Fruit fly (Drosophila melanogaster) whole organism, prepupa: ENCODE data around the gene caz.

Experiments
- CG10631 ChIP-seq: fragments of 200-800 bp; sonication (Bioruptor generic); optimal IDR thresholded peaks from 2 replicates; lab custom pipeline; 2016; ENCODE audit warnings: missing biosample characterization, missing genetic modification characterization
- CG10669 ChIP-seq: fragments of 200-800 bp; sonication (Bioruptor generic); optimal IDR thresholded peaks from 3 replicates; lab custom pipeline; 2018; ENCODE audit warnings: missing biosample characterization, mild to moderate bottlenecking, missing genetic modification characterization, moderate library complexity
- CG11294 ChIP-seq: fragments of 200-800 bp; sonication (Bioruptor generic); IDR thresholded peaks from 2 replicates; pipeline ENCODE4 v1.3.6; 2022; ENCODE audit warnings: missing biosample characterization, missing genetic modification characterization
- CG11762 ChIP-seq: fragments of 200-800 bp; sonication (Bioruptor generic); optimal IDR thresholded peaks from 3 replicates; lab custom pipeline; 2016; ENCODE audit warnings: missing biosample characterization, missing genetic modification characterization; ENCODE audit not compliant: insufficient read depth
- CG11902 ChIP-seq: fragments of 200-800 bp; sonication (Bioruptor generic); optimal IDR thresholded peaks from 3 replicates; lab custom pipeline; 2016; ENCODE audit warnings: missing biosample characterization, missing genetic modification characterization
- CG15336 ChIP-seq: fragments of 200-800 bp; sonication (Bioruptor generic); IDR thresholded peaks from 2 replicates; pipeline ENCODE4 v1.3.6; 2022; ENCODE audit warnings: missing biosample characterization, missing genetic modification characterization
- CG1621 ChIP-seq: fragments of 200-800 bp; sonication (Bioruptor generic); optimal IDR thresholded peaks from 3 replicates; lab custom pipeline; 2018; ENCODE audit warnings: missing biosample characterization, mild to moderate bottlenecking, missing genetic modification characterization
- CG16779 ChIP-seq: fragments of 200-800 bp; sonication (Bioruptor generic); optimal IDR thresholded peaks from 3 replicates; lab custom pipeline; 2017; ENCODE audit warnings: missing biosample characterization, mild to moderate bottlenecking, missing genetic modification characterization
- CG3032 ChIP-seq: fragments of 200-800 bp; optimal IDR thresholded peaks from 2 replicates; lab custom pipeline; 2019; ENCODE audit warnings: missing biosample characterization, mild to moderate bottlenecking, missing genetic modification characterization, moderate library complexity
- CG31627 ChIP-seq: fragments of 200-800 bp; sonication (Bioruptor generic); optimal IDR thresholded peaks from 3 replicates; lab custom pipeline; 2016; ENCODE audit warnings: missing biosample characterization, missing genetic modification characterization
- CG34406 ChIP-seq: fragments of 200-800 bp; sonication (Bioruptor generic); optimal IDR thresholded peaks from 3 replicates; lab custom pipeline; 2016; ENCODE audit warnings: missing biosample characterization, missing genetic modification characterization
- CG3919 ChIP-seq: fragments of 200-800 bp; sonication (Bioruptor generic); optimal IDR thresholded peaks from 3 replicates; lab custom pipeline; 2016; ENCODE audit warnings: missing biosample characterization, missing genetic modification characterization
- CG4318 ChIP-seq: fragments of 200-800 bp; sonication (Bioruptor generic); optimal IDR thresholded peaks from 3 replicates; lab custom pipeline; 2017; ENCODE audit warnings: missing biosample characterization, mild to moderate bottlenecking, missing genetic modification characterization
- CG6163 ChIP-seq: fragments of 200-800 bp; sonication (Bioruptor generic); IDR thresholded peaks from 3 replicates; pipeline ENCODE4 v1.3.6; 2022; ENCODE audit warnings: missing biosample characterization, missing genetic modification characterization
- CG6276 ChIP-seq: fragments of 200-800 bp; sonication (Bioruptor generic); optimal IDR thresholded peaks from 2 replicates; lab custom pipeline; 2017; ENCODE audit warnings: missing biosample characterization, mild to moderate bottlenecking, missing genetic modification characterization
- CG6854 ChIP-seq: fragments of 200-800 bp; sonication (Bioruptor generic); optimal IDR thresholded peaks from 2 replicates; lab custom pipeline; 2017; ENCODE audit warnings: missing biosample characterization, mild to moderate bottlenecking, missing genetic modification characterization
- CG7368 ChIP-seq: fragments of 200-800 bp; sonication (Bioruptor generic); optimal IDR thresholded peaks from 3 replicates; lab custom pipeline; 2016; ENCODE audit warnings: missing biosample characterization, missing genetic modification characterization
- CG8119 ChIP-seq: fragments of 200-800 bp; sonication (Bioruptor generic); IDR thresholded peaks from 3 replicates; pipeline ENCODE4 v1.3.6; 2022; ENCODE audit warnings: missing biosample characterization, missing genetic modification characterization
- CG8319 ChIP-seq: fragments of 200-800 bp; sonication (Bioruptor generic); optimal IDR thresholded peaks from 3 replicates; lab custom pipeline; 2016; ENCODE audit warnings: missing biosample characterization, missing genetic modification characterization
- CG9139 ChIP-seq: fragments of 200-800 bp; sonication (Bioruptor generic); optimal IDR thresholded peaks from 3 replicates; lab custom pipeline; 2017; ENCODE audit warnings: missing biosample characterization, mild to moderate bottlenecking, missing genetic modification characterization
- Eip75B ChIP-seq: fragments of 200-800 bp; sonication (Bioruptor generic); optimal IDR thresholded peaks from 3 replicates; lab custom pipeline; 2016; ENCODE audit warnings: missing biosample characterization, missing genetic modification characterization
- Eip78C ChIP-seq: fragments of 200-800 bp; sonication (Bioruptor generic); peaks from one replicate; lab custom pipeline; 2016; ENCODE audit warnings: missing biosample characterization, missing genetic modification characterization
- Ets96B ChIP-seq: fragments of 200-800 bp; optimal IDR thresholded peaks from 2 replicates; lab custom pipeline; 2019; ENCODE audit warnings: missing biosample characterization, mild to moderate bottlenecking, missing genetic modification characterization, moderate library complexity
- Gug ChIP-seq: fragments of 200-800 bp; sonication (Bioruptor generic); IDR thresholded peaks from 2 replicates; pipeline ENCODE4 v1.3.6; 2022; ENCODE audit warnings: missing biosample characterization, missing genetic modification characterization
- Hr38 ChIP-seq: sonication (Bioruptor generic); optimal IDR thresholded peaks from 2 replicates; lab custom pipeline; 2016; ENCODE audit warnings: missing biosample characterization, missing genetic modification characterization
- Hr39 ChIP-seq: fragments of 200-800 bp; sonication (Bioruptor generic); optimal IDR thresholded peaks from 2 replicates; lab custom pipeline; 2016; ENCODE audit warnings: missing biosample characterization, missing genetic modification characterization
- Hr4 ChIP-seq: fragments of 200-800 bp; sonication (Bioruptor generic); optimal IDR thresholded peaks from 3 replicates; lab custom pipeline; 2016; ENCODE audit warnings: missing biosample characterization, missing genetic modification characterization
- Lpt ChIP-seq: fragments of 200-800 bp; sonication (Bioruptor generic); optimal IDR thresholded peaks from 3 replicates; lab custom pipeline; 2016; ENCODE audit warnings: missing biosample characterization, missing genetic modification characterization
- OdsH ChIP-seq: fragments of 200-800 bp; sonication (Bioruptor generic); optimal IDR thresholded peaks from 3 replicates; lab custom pipeline; 2016; ENCODE audit warnings: missing biosample characterization, missing genetic modification characterization
- Smox ChIP-seq: fragments of 200-800 bp; sonication (Bioruptor generic); optimal IDR thresholded peaks from 3 replicates; lab custom pipeline; 2016; ENCODE audit warnings: missing biosample characterization, missing genetic modification characterization
- Sox102F ChIP-seq: fragments of 200-800 bp; sonication (Bioruptor generic); optimal IDR thresholded peaks from 2 replicates; lab custom pipeline; 2016; ENCODE audit warnings: missing biosample characterization, mild to moderate bottlenecking, missing genetic modification characterization
- Sox14 ChIP-seq: fragments of 200-800 bp; sonication (Bioruptor generic); optimal IDR thresholded peaks from 3 replicates; lab custom pipeline; 2016; ENCODE audit warnings: missing biosample characterization, missing genetic modification characterization
- Sox15 ChIP-seq: fragments of 200-800 bp; sonication (Bioruptor generic); optimal IDR thresholded peaks from 3 replicates; lab custom pipeline; 2016; ENCODE audit warnings: missing biosample characterization, missing genetic modification characterization
- achi ChIP-seq: fragments of 200-800 bp; sonication (Bioruptor generic); optimal IDR thresholded peaks from 3 replicates; lab custom pipeline; 2016; ENCODE audit warnings: missing biosample characterization, missing genetic modification characterization
- dsx ChIP-seq: fragments of 200-800 bp; optimal IDR thresholded peaks from 3 replicates; lab custom pipeline; 2019; ENCODE audit warnings: missing biosample characterization, mild to moderate bottlenecking, missing genetic modification characterization, moderate library complexity; ENCODE audit not compliant: poor library complexity, severe bottlenecking
- eg ChIP-seq: fragments of 200-800 bp; sonication (Bioruptor generic); IDR thresholded peaks from 3 replicates; pipeline ENCODE4 v1.3.6; 2022; ENCODE audit warnings: missing biosample characterization, missing genetic modification characterization
- esn ChIP-seq: fragments of 200-800 bp; sonication (Bioruptor generic); optimal IDR thresholded peaks from 2 replicates; lab custom pipeline; 2016; ENCODE audit warnings: missing biosample characterization, mild to moderate bottlenecking, missing genetic modification characterization, moderate library complexity
- fd59A ChIP-seq: fragments of 200-800 bp; sonication (Bioruptor generic); optimal IDR thresholded peaks from 2 replicates; lab custom pipeline; 2017; ENCODE audit warnings: missing biosample characterization, mild to moderate bottlenecking, missing genetic modification characterization, missing genetic modification reagents
- fd85E ChIP-seq: fragments of 200-800 bp; sonication (Bioruptor generic); optimal IDR thresholded peaks from 3 replicates; lab custom pipeline; 2016; ENCODE audit warnings: missing biosample characterization, missing genetic modification characterization
- fkh ChIP-seq: fragments of 200-800 bp; sonication (Bioruptor generic); optimal IDR thresholded peaks from 3 replicates; lab custom pipeline; 2017; ENCODE audit warnings: missing biosample characterization, mild to moderate bottlenecking, missing genetic modification characterization, moderate library complexity
- lz ChIP-seq: fragments of 200-800 bp; sonication (Bioruptor generic); optimal IDR thresholded peaks from 3 replicates; lab custom pipeline; 2016; ENCODE audit warnings: missing biosample characterization, missing genetic modification characterization
- net ChIP-seq: fragments of 200-800 bp; sonication (Bioruptor generic); optimal IDR thresholded peaks from 3 replicates; lab custom pipeline; 2016; ENCODE audit warnings: missing biosample characterization, missing genetic modification characterization
- pdm3 ChIP-seq: fragments of 200-800 bp; sonication (Bioruptor generic); optimal IDR thresholded peaks from 3 replicates; lab custom pipeline; 2016; ENCODE audit warnings: missing biosample characterization, missing genetic modification characterization
- spab ChIP-seq: fragments of 200-800 bp; sonication (Bioruptor generic); optimal IDR thresholded peaks from 2 replicates; lab custom pipeline; 2017; ENCODE audit warnings: missing biosample characterization, mild to moderate bottlenecking, missing genetic modification characterization, missing genetic modification reagents
- svp ChIP-seq: fragments of 200-800 bp; sonication (Bioruptor generic); peaks from one replicate; lab custom pipeline; 2016; ENCODE audit warnings: missing biosample characterization, missing genetic modification characterization
- topi ChIP-seq: fragments of 200-800 bp; sonication (Bioruptor generic); optimal IDR thresholded peaks from 3 replicates; lab custom pipeline; 2016; ENCODE audit warnings: missing biosample characterization, missing genetic modification characterization

caz gene

dm6 chrX:16313078-16313875 is 24.7 kb downstream of the caz start, which contains the start of the genes CG9915 and SWIP:
Gene CG9915, minus strand, starts transcription at chrX:16313138.
Gene SWIP, plus strand, starts transcription at chrX:16313709.
- TF ChIP-seq esn (GFP tag; lab: Kevin White, UChicago) (peak; percentile 23), CG3032 (tag; lab: Kevin White, UChicago) (peak; percentile 7), fkh (GFP tag; lab: Kevin White, UChicago) (peak; percentile 53), Eip78C (GFP tag; lab: Kevin White, UChicago) (peak; percentile 74), svp (GFP tag; lab: Kevin White, UChicago) (no peak)

- TF ChIP-seq CG4318 (GFP tag; lab: Kevin White, UChicago) (peak; percentile 58), CG6854 (GFP tag; lab: Kevin White, UChicago) (no peak), CG11294 (GFP tag; lab: Robert Waterston, UW) (0 out of 2 replicates have a peak, but pooled peaks have one; percentile 44), CG9139 (GFP tag; lab: Kevin White, UChicago) (no peak), Eip75B (peak; percentile 78), topi (peak; percentile 66), eg (GFP tag; lab: Robert Waterston, UW) (peak; percentile 78; the same call in 2 of the 3 replicates), OdsH (peak; percentile 79), achi (GFP tag; lab: Kevin White, UChicago) (no peak), CG11762 (GFP tag; lab: Kevin White, UChicago) (peak; percentile 69), CG3032 (tag; lab: Kevin White, UChicago) (peak; percentile 76), net (GFP tag; lab: Kevin White, UChicago) (peak; percentile 83), Hr39 (GFP tag; lab: Kevin White, UChicago) (peak; percentile 73), CG10631 (GFP tag; lab: Kevin White, UChicago) (peak; percentile 86), CG8119 (GFP tag; lab: Robert Waterston, UW) (peak; percentile 78), Smox (GFP tag; lab: Kevin White, UChicago) (no peak), Hr38 (GFP tag; lab: Kevin White, UChicago) (no peak), CG10669 (GFP tag; lab: Kevin White, UChicago) (peak; percentile 82), CG6163 (peak; percentile 82), svp (GFP tag; lab: Kevin White, UChicago) (peak; percentile 72), CG16779 (tag; lab: Kevin White, UChicago) (no peak), Eip78C (GFP tag; lab: Kevin White, UChicago) (peak; percentile 95), CG1621 (tag; lab: Kevin White, UChicago) (peak; percentile 52), Gug (peak; percentile 76), Sox14 (peak; percentile 71), CG31627 (peak; percentile 65), fd85E (GFP tag; lab: Kevin White, UChicago) (peak; percentile 10), CG11902 (peak; percentile 51), Sox15 (GFP tag; lab: Kevin White, UChicago) (peak; percentile 60), CG6276 (GFP tag; lab: Kevin White, UChicago) (peak; percentile 22), fd59A (GFP tag; lab: Kevin White, UChicago) (peak; percentile 57), spab (GFP tag; lab: Kevin White, UChicago) (peak; percentile 58), lz (GFP tag; lab: Kevin White, UChicago) (peak; percentile 42), CG15336 (GFP tag; lab: Robert Waterston, UW) (peak; percentile 75), dsx (GFP tag; lab: Kevin White, UChicago) (peak; percentile 49), CG8319 (GFP tag; lab: Kevin White, UChicago) (peak; percentile 57), Lpt (peak; percentile 72), Ets96B (tag; lab: Kevin White, UChicago) (peak; percentile 74), CG7368 (GFP tag; lab: Kevin White, UChicago) (no peak), fkh (GFP tag; lab: Kevin White, UChicago) (peak; percentile 83), Hr4 (GFP tag; lab: Kevin White, UChicago) (peak; percentile 79), esn (GFP tag; lab: Kevin White, UChicago) (peak; percentile 70), CG3919 (GFP tag; lab: Kevin White, UChicago) (no peak), Sox102F (GFP tag; lab: Kevin White, UChicago) (no peak), pdm3 (GFP tag; lab: Kevin White, UChicago) (peak; percentile 85), CG34406 (GFP tag; lab: Kevin White, UChicago) (peak; percentile 40)
Measured at dm6 chrX:16318858-16319557, 30.4 kb downstream of the caz start.
